In genomic region chr2L:20390004-20390403, dm6 we compare ENCODE assay signal across 1 fruit fly cellular context.
A peak's percentile ranks its signal among the peaks of the same experiment; 100 is the strongest.
TF ChIP-seq lines count a peak whose summit lies in the region.

No protein-coding gene starts in this region.

TF ChIP-seq in whole organism, embryonic, 481 proteins besides CTCF, POLR2A, EP300 and RAD21 (continued from another document and continues in another):
- TF ChIP-seq sc (optimal IDR thresholded peaks at IDR 0.05; lab: Kevin White, UChicago) (no peak), sc (GFP tag; optimal IDR thresholded peaks at IDR 0.05; lab: Kevin White, UChicago) (no peak), Gug (GFP tag; IDR thresholded peaks at IDR 0.05; lab: Robert Waterston, UW) (no peak), gsb-n (tag; optimal IDR thresholded peaks at IDR 0.05; lab: Kevin White, UChicago) (no peak), CG42726 (GFP tag; IDR thresholded peaks at IDR 0.05; lab: Robert Waterston, UW; ENCODE audit: partially characterized antibody) (no peak), sens-2 (GFP tag; IDR thresholded peaks at IDR 0.05; lab: Robert Waterston, UW) (no peak), ci (GFP tag; IDR thresholded peaks at IDR 0.05; lab: Robert Waterston, UW) (no peak), emc (GFP tag; optimal IDR thresholded peaks at IDR 0.05; lab: Kevin White, UChicago) (no peak), Spps (tag; optimal IDR thresholded peaks at IDR 0.05; lab: Kevin White, UChicago) (no peak), CG10959 (GFP tag; IDR thresholded peaks at IDR 0.05; lab: Robert Waterston, UW) (no peak), Jarid2 (GFP tag; optimal IDR thresholded peaks at IDR 0.05; lab: Kevin White, UChicago) (no peak), CG1233 (GFP tag; optimal IDR thresholded peaks at IDR 0.05; lab: Kevin White, UChicago) (no peak), mirr (GFP tag; optimal IDR thresholded peaks at IDR 0.05; lab: Kevin White, UChicago) (peak; percentile 76), Tbp (GFP tag; optimal IDR thresholded peaks at IDR 0.05; lab: Kevin White, UChicago) (no peak), otp (GFP tag; IDR thresholded peaks at IDR 0.05; lab: Robert Waterston, UW) (no peak), zf30C (GFP tag; optimal IDR thresholded peaks at IDR 0.05; lab: Kevin White, UChicago) (no peak), Ada2b (GFP tag; IDR thresholded peaks at IDR 0.05; lab: Robert Waterston, UW) (no peak), CG12219 (GFP tag; optimal IDR thresholded peaks at IDR 0.05; lab: Kevin White, UChicago) (peak; percentile 8), tx (GFP tag; optimal IDR thresholded peaks at IDR 0.05; lab: Kevin White, UChicago) (no peak), schlank (tag; optimal IDR thresholded peaks at IDR 0.05; lab: Kevin White, UChicago) (peak; percentile 11), CG15601 (tag; optimal IDR thresholded peaks at IDR 0.05; lab: Kevin White, UChicago) (no peak), CG13287 (GFP tag; IDR thresholded peaks at IDR 0.05; lab: Robert Waterston, UW; ENCODE audit: partially characterized antibody) (no peak), org-1 (GFP tag; optimal IDR thresholded peaks at IDR 0.05; lab: Kevin White, UChicago) (no peak), CG15011 (GFP tag; optimal IDR thresholded peaks at IDR 0.05; lab: Kevin White, UChicago) (no peak), CG17361 (GFP tag; IDR thresholded peaks at IDR 0.05; lab: Robert Waterston, UW) (no peak), Dip2 (GFP tag; IDR thresholded peaks at IDR 0.05; lab: Robert Waterston, UW) (no peak), odd (GFP tag; optimal IDR thresholded peaks at IDR 0.05; lab: Kevin White, UChicago) (peak; percentile 45), Fer2 (tag; optimal IDR thresholded peaks at IDR 0.05; lab: Kevin White, UChicago) (no peak), pum (GFP tag; optimal IDR thresholded peaks at IDR 0.05; lab: Kevin White, UChicago) (no peak), Camta (GFP tag; optimal IDR thresholded peaks at IDR 0.05; lab: Kevin White, UChicago) (peak; percentile 30), ewg (GFP tag; optimal IDR thresholded peaks at IDR 0.05; lab: Kevin White, UChicago) (no peak), seq (GFP tag; IDR thresholded peaks at IDR 0.05; lab: Robert Waterston, UW) (no peak), CG3838 (GFP tag; optimal IDR thresholded peaks at IDR 0.05; lab: Kevin White, UChicago) (no peak), fd102C (GFP tag; optimal IDR thresholded peaks at IDR 0.05; lab: Kevin White, UChicago) (no peak), Hmx (GFP tag; optimal IDR thresholded peaks at IDR 0.05; lab: Kevin White, UChicago) (no peak), CG32532 (GFP tag; IDR thresholded peaks at IDR 0.05; lab: Robert Waterston, UW) (no peak), CG14710 (tag; optimal IDR thresholded peaks at IDR 0.05; lab: Kevin White, UChicago) (no peak), maf-S (GFP tag; optimal IDR thresholded peaks at IDR 0.05; lab: Kevin White, UChicago) (no peak), gcm2 (GFP tag; optimal IDR thresholded peaks at IDR 0.05; lab: Kevin White, UChicago) (no peak), gro (GFP tag; optimal IDR thresholded peaks at IDR 0.05; lab: Kevin White, UChicago) (no peak), her (GFP tag; optimal IDR thresholded peaks at IDR 0.05; lab: Kevin White, UChicago) (no peak), crol (GFP tag; IDR thresholded peaks at IDR 0.05; lab: Robert Waterston, UW) (no peak), CG11456 (GFP tag; IDR thresholded peaks at IDR 0.05; lab: Robert Waterston, UW) (no peak), Meics (GFP tag; optimal IDR thresholded peaks at IDR 0.05; lab: Kevin White, UChicago) (peak; percentile 15), tgo (GFP tag; IDR thresholded peaks at IDR 0.05; lab: Robert Waterston, UW) (no peak), CG43689 (GFP tag; IDR thresholded peaks at IDR 0.05; lab: Robert Waterston, UW) (no peak), Pdp1 (GFP tag; optimal IDR thresholded peaks at IDR 0.05; lab: Kevin White, UChicago) (no peak), tap (tag; optimal IDR thresholded peaks at IDR 0.05; lab: Kevin White, UChicago) (no peak), CG3726 (GFP tag; IDR thresholded peaks at IDR 0.05; lab: Robert Waterston, UW) (no peak), lov (optimal IDR thresholded peaks at IDR 0.05; lab: Kevin White, UChicago) (no peak), lov (GFP tag; IDR thresholded peaks at IDR 0.05; lab: Robert Waterston, UW) (no peak), CG1792 (GFP tag; optimal IDR thresholded peaks at IDR 0.05; lab: Kevin White, UChicago) (no peak), CG2712 (tag; optimal IDR thresholded peaks at IDR 0.05; lab: Kevin White, UChicago) (no peak), cad (GFP tag; optimal IDR thresholded peaks at IDR 0.05; lab: Kevin White, UChicago) (no peak), cas (GFP tag; IDR thresholded peaks at IDR 0.05; lab: Robert Waterston, UW) (no peak), Dbx (GFP tag; IDR thresholded peaks at IDR 0.05; lab: Robert Waterston, UW) (no peak), mld (GFP tag; IDR thresholded peaks at IDR 0.05; lab: Robert Waterston, UW; ENCODE audit: partially characterized antibody) (no peak), jigr1 (GFP tag; IDR thresholded peaks at IDR 0.05; lab: Robert Waterston, UW) (no peak), CG4854 (GFP tag; optimal IDR thresholded peaks at IDR 0.05; lab: Kevin White, UChicago) (no peak), crp (GFP tag; optimal IDR thresholded peaks at IDR 0.05; lab: Kevin White, UChicago) (no peak), D (optimal IDR thresholded peaks at IDR 0.05; lab: Kevin White, UChicago) (no peak), D (GFP tag; optimal IDR thresholded peaks at IDR 0.05; lab: Kevin White, UChicago) (no peak), Opbp (GFP tag; IDR thresholded peaks at IDR 0.05; lab: Robert Waterston, UW; ENCODE audit: partially characterized antibody) (no peak), trh (GFP tag; optimal IDR thresholded peaks at IDR 0.05; lab: Kevin White, UChicago) (no peak), CG1647 (GFP tag; optimal IDR thresholded peaks at IDR 0.05; lab: Kevin White, UChicago) (no peak), br (optimal IDR thresholded peaks at IDR 0.05; lab: Kevin White, UChicago) (no peak), nom (GFP tag; optimal IDR thresholded peaks at IDR 0.05; lab: Kevin White, UChicago) (no peak), Neu2 (GFP tag; optimal IDR thresholded peaks at IDR 0.05; lab: Kevin White, UChicago; ENCODE audit: borderline replicate concordance) (no peak), Atf3 (GFP tag; optimal IDR thresholded peaks at IDR 0.05; lab: Kevin White, UChicago) (no peak), dan (GFP tag; IDR thresholded peaks at IDR 0.05; lab: Robert Waterston, UW) (no peak), CG7839 (tag; optimal IDR thresholded peaks at IDR 0.05; lab: Kevin White, UChicago) (no peak), Drgx (GFP tag; IDR thresholded peaks at IDR 0.05; lab: Robert Waterston, UW) (no peak), trem (tag; optimal IDR thresholded peaks at IDR 0.05; lab: Kevin White, UChicago) (no peak), Trl (optimal IDR thresholded peaks at IDR 0.05; lab: Kevin White, UChicago) (no peak), Trl (GFP tag; optimal IDR thresholded peaks at IDR 0.05; lab: Kevin White, UChicago) (peak; percentile 29), CG9797 (GFP tag; optimal IDR thresholded peaks at IDR 0.05; lab: Kevin White, UChicago) (no peak), stwl (tag; optimal IDR thresholded peaks at IDR 0.05; lab: Kevin White, UChicago) (no peak), CG9437 (GFP tag; optimal IDR thresholded peaks at IDR 0.05; lab: Kevin White, UChicago) (no peak), CG12299 (tag; optimal IDR thresholded peaks at IDR 0.05; lab: Kevin White, UChicago) (no peak), CG9932 (GFP tag; IDR thresholded peaks at IDR 0.05; lab: Robert Waterston, UW) (no peak), ro (GFP tag; IDR thresholded peaks at IDR 0.05; lab: Robert Waterston, UW) (no peak), vfl (GFP tag; optimal IDR thresholded peaks at IDR 0.05; lab: Kevin White, UChicago) (no peak), TFAM (GFP tag; optimal IDR thresholded peaks at IDR 0.05; lab: Kevin White, UChicago) (no peak), CG15514 (GFP tag; optimal IDR thresholded peaks at IDR 0.05; lab: Kevin White, UChicago) (peak; percentile 20), Bdp1 (GFP tag; optimal IDR thresholded peaks at IDR 0.05; lab: Kevin White, UChicago) (no peak), CG5180 (GFP tag; optimal IDR thresholded peaks at IDR 0.05; lab: Kevin White, UChicago) (no peak), z (GFP tag; IDR thresholded peaks at IDR 0.05; lab: Robert Waterston, UW) (no peak), CG6854 (GFP tag; optimal IDR thresholded peaks at IDR 0.05; lab: Kevin White, UChicago) (no peak), dmrt99B (tag; optimal IDR thresholded peaks at IDR 0.05; lab: Kevin White, UChicago) (no peak), CG18619 (GFP tag; optimal IDR thresholded peaks at IDR 0.05; lab: Kevin White, UChicago) (no peak), CG13296 (GFP tag; optimal IDR thresholded peaks at IDR 0.05; lab: Kevin White, UChicago) (peak; percentile 52), CG33213 (GFP tag; optimal IDR thresholded peaks at IDR 0.05; lab: Kevin White, UChicago) (no peak), E2f1 (GFP tag; IDR thresholded peaks at IDR 0.05; lab: Robert Waterston, UW) (no peak), CG4360 (GFP tag; IDR thresholded peaks at IDR 0.05; lab: Robert Waterston, UW) (no peak), repo (GFP tag; optimal IDR thresholded peaks at IDR 0.05; lab: Kevin White, UChicago) (no peak), fu2 (GFP tag; optimal IDR thresholded peaks at IDR 0.05; lab: Kevin White, UChicago) (no peak), Bgb (GFP tag; IDR thresholded peaks at IDR 0.05; lab: Robert Waterston, UW; ENCODE audit: partially characterized antibody) (no peak), CG15696 (tag; optimal IDR thresholded peaks at IDR 0.05; lab: Kevin White, UChicago) (no peak), vvl (GFP tag; IDR thresholded peaks at IDR 0.05; lab: Robert Waterston, UW) (no peak), Nf-YB (GFP tag; optimal IDR thresholded peaks at IDR 0.05; lab: Kevin White, UChicago) (no peak), gem (tag; optimal IDR thresholded peaks at IDR 0.05; lab: Kevin White, UChicago) (peak; percentile 31), run (tag; optimal IDR thresholded peaks at IDR 0.05; lab: Kevin White, UChicago) (no peak), CG10366 (GFP tag; IDR thresholded peaks at IDR 0.05; lab: Robert Waterston, UW) (no peak), sim (GFP tag; IDR thresholded peaks at IDR 0.05; lab: Robert Waterston, UW) (no peak), CG2875 (GFP tag; optimal IDR thresholded peaks at IDR 0.05; lab: Kevin White, UChicago) (no peak), CG17802 (tag; optimal IDR thresholded peaks at IDR 0.05; lab: Kevin White, UChicago) (no peak), corto (GFP tag; optimal IDR thresholded peaks at IDR 0.05; lab: Kevin White, UChicago) (no peak), zen2 (GFP tag; IDR thresholded peaks at IDR 0.05; lab: Robert Waterston, UW; ENCODE audit: partially characterized antibody) (no peak), dati (GFP tag; IDR thresholded peaks at IDR 0.05; lab: Robert Waterston, UW) (no peak), CG8089 (GFP tag; optimal IDR thresholded peaks at IDR 0.05; lab: Kevin White, UChicago) (no peak), CG16813 (GFP tag; IDR thresholded peaks at IDR 0.05; lab: Robert Waterston, UW; ENCODE audit: partially characterized antibody) (no peak), ranshi (GFP tag; IDR thresholded peaks at IDR 0.05; lab: Robert Waterston, UW) (no peak), amos (GFP tag; IDR thresholded peaks at IDR 0.05; lab: Robert Waterston, UW; ENCODE audit: partially characterized antibody) (no peak), gce (GFP tag; IDR thresholded peaks at IDR 0.05; lab: Robert Waterston, UW) (no peak), aop (GFP tag; IDR thresholded peaks at IDR 0.05; lab: Robert Waterston, UW) (no peak), CG4820 (GFP tag; optimal IDR thresholded peaks at IDR 0.05; lab: Kevin White, UChicago) (no peak), CG17359 (tag; optimal IDR thresholded peaks at IDR 0.05; lab: Kevin White, UChicago) (no peak), CG7745 (tag; optimal IDR thresholded peaks at IDR 0.05; lab: Kevin White, UChicago) (no peak), Hand (GFP tag; optimal IDR thresholded peaks at IDR 0.05; lab: Kevin White, UChicago) (no peak), CrebB (tag; optimal IDR thresholded peaks at IDR 0.05; lab: Kevin White, UChicago) (peak; percentile 29), bowl (GFP tag; IDR thresholded peaks at IDR 0.05; lab: Robert Waterston, UW) (no peak), Dek (tag; optimal IDR thresholded peaks at IDR 0.05; lab: Kevin White, UChicago) (no peak), slou (GFP tag; optimal IDR thresholded peaks at IDR 0.05; lab: Kevin White, UChicago) (no peak), Bteb2 (GFP tag; optimal IDR thresholded peaks at IDR 0.05; lab: Kevin White, UChicago) (peak; percentile 21), CG9817 (tag; optimal IDR thresholded peaks at IDR 0.05; lab: Kevin White, UChicago) (no peak), CG3281 (GFP tag; optimal IDR thresholded peaks at IDR 0.05; lab: Kevin White, UChicago) (peak; percentile 47), CG4730 (GFP tag; IDR thresholded peaks at IDR 0.05; lab: Robert Waterston, UW) (no peak), CG14014 (GFP tag; IDR thresholded peaks at IDR 0.05; lab: Robert Waterston, UW) (no peak), gsb (GFP tag; IDR thresholded peaks at IDR 0.05; lab: Robert Waterston, UW) (no peak), CG17385 (GFP tag; optimal IDR thresholded peaks at IDR 0.05; lab: Kevin White, UChicago) (peak; percentile 3), nerfin-1 (tag; optimal IDR thresholded peaks at IDR 0.05; lab: Kevin White, UChicago) (no peak), CG11247 (GFP tag; IDR thresholded peaks at IDR 0.05; lab: Robert Waterston, UW) (no peak), Fer1 (GFP tag; optimal IDR thresholded peaks at IDR 0.05; lab: Kevin White, UChicago) (peak; percentile 55), CG34224 (GFP tag; IDR thresholded peaks at IDR 0.05; lab: Robert Waterston, UW; ENCODE audit: partially characterized antibody) (no peak), dmrt11E (tag; optimal IDR thresholded peaks at IDR 0.05; lab: Kevin White, UChicago) (no peak), CG15073 (GFP tag; optimal IDR thresholded peaks at IDR 0.05; lab: Kevin White, UChicago) (no peak), twi (tag; optimal IDR thresholded peaks at IDR 0.05; lab: Kevin White, UChicago) (no peak), Optix (GFP tag; IDR thresholded peaks at IDR 0.05; lab: Robert Waterston, UW) (no peak), sima (GFP tag; optimal IDR thresholded peaks at IDR 0.05; lab: Kevin White, UChicago) (no peak), CG10979 (tag; optimal IDR thresholded peaks at IDR 0.05; lab: Kevin White, UChicago) (no peak), CG3163 (GFP tag; optimal IDR thresholded peaks at IDR 0.05; lab: Kevin White, UChicago) (no peak), CG12744 (GFP tag; optimal IDR thresholded peaks at IDR 0.05; lab: Kevin White, UChicago) (no peak)
